Worm (Caenorhabditis elegans) whole organism, L3 larva: ENCODE measurements around the gene col-183.
A peak's percentile ranks its signal among the peaks of the same experiment; 100 is the strongest.

Experiments used
- R02D3.7 ChIP-seq: fragments of 150-350 bp; optimal IDR thresholded peaks from 2 replicates; lab custom pipeline; 2014; ENCODE audit warnings: missing biosample characterization, missing genetic modification characterization
- aly-2 ChIP-seq: fragments of 150-350 bp; optimal IDR thresholded peaks from 2 replicates; lab custom pipeline; 2014; ENCODE audit warnings: missing biosample characterization, missing genetic modification characterization
- ama-1 ChIP-seq: fragments of 150-350 bp; optimal IDR thresholded peaks from 2 replicates; lab custom pipeline; 2018
- ceh-16 ChIP-seq: sonication (generic microtip); optimal IDR thresholded peaks from 2 replicates; lab custom pipeline; 2017; ENCODE audit warnings: missing biosample characterization, missing genetic modification characterization
- ceh-82 ChIP-seq: fragments of 150-350 bp; optimal IDR thresholded peaks from 2 replicates; lab custom pipeline; 2014; ENCODE audit warnings: missing biosample characterization, missing genetic modification characterization
- ceh-9 ChIP-seq: sonication (generic microtip); optimal IDR thresholded peaks from 2 replicates; lab custom pipeline; 2018; ENCODE audit warnings: missing biosample characterization, missing genetic modification characterization
- daf-12 ChIP-seq: fragments of 150-350 bp; optimal IDR thresholded peaks from 2 replicates; lab custom pipeline; 2014; ENCODE audit warnings: missing biosample characterization, missing genetic modification reagents, missing genetic modification characterization
- egl-27 ChIP-seq: sonication (generic microtip); optimal IDR thresholded peaks from 4 replicates; lab custom pipeline; 2017; ENCODE audit warnings: missing biosample characterization, missing genetic modification reagents, missing genetic modification characterization
- egl-5 ChIP-seq: fragments of 150-350 bp; optimal IDR thresholded peaks from 2 replicates; lab custom pipeline; 2017; ENCODE audit warnings: missing biosample characterization, missing genetic modification reagents, missing genetic modification characterization, inconsistent platforms
- elt-1 ChIP-seq: fragments of 150-350 bp; optimal IDR thresholded peaks from 2 replicates; lab custom pipeline; 2014; ENCODE audit warnings: missing biosample characterization, missing genetic modification characterization
- elt-2 ChIP-seq: sonication (generic microtip); optimal IDR thresholded peaks from 2 replicates; lab custom pipeline; 2016; ENCODE audit warnings: missing genetic modification reagents, mild to moderate bottlenecking, missing genetic modification characterization, missing compliant biosample characterization
- elt-3 ChIP-seq, 3 experiments: fragments of 150-350 bp in 1 of 3; sonication (generic microtip) in 2 of 3; optimal IDR thresholded peaks; 2 replicates in 2 of 3; 4 replicates in 1 of 3; lab custom pipeline; 2014 to 2017; ENCODE audit warnings: missing biosample characterization in 3 of 3, missing genetic modification characterization in 3 of 3
- eor-1 ChIP-seq, 2 experiments: fragments of 150-350 bp; optimal IDR thresholded peaks; 2 replicates each; lab custom pipeline; 2014 to 2018; ENCODE audit warnings: missing biosample characterization in 2 of 2, missing genetic modification characterization in 2 of 2
- fkh-10 ChIP-seq: sonication (generic microtip); optimal IDR thresholded peaks from 2 replicates; lab custom pipeline; 2017; ENCODE audit warnings: missing biosample characterization, missing genetic modification reagents, missing genetic modification characterization
- fos-1 ChIP-seq: fragments of 150-350 bp; optimal IDR thresholded peaks from 2 replicates; lab custom pipeline; 2014; ENCODE audit warnings: missing biosample characterization, missing genetic modification characterization
- hmg-11 ChIP-seq: sonication (generic microtip); optimal IDR thresholded peaks from 2 replicates; lab custom pipeline; 2016; ENCODE audit warnings: missing genetic modification characterization, missing compliant biosample characterization
- jun-1 ChIP-seq: fragments of 150-350 bp; optimal IDR thresholded peaks from 2 replicates; lab custom pipeline; 2014; ENCODE audit warnings: missing biosample characterization, missing genetic modification reagents, missing genetic modification characterization
- lin-15B ChIP-seq: fragments of 150-350 bp; optimal IDR thresholded peaks from 2 replicates; lab custom pipeline; 2014; ENCODE audit warnings: missing biosample characterization, missing genetic modification characterization
- lin-39 ChIP-seq: fragments of 150-350 bp; optimal IDR thresholded peaks from 2 replicates; lab custom pipeline; 2018; ENCODE audit warnings: missing biosample characterization, missing genetic modification reagents, missing genetic modification characterization
- lsy-12 ChIP-seq: sonication (generic microtip); optimal IDR thresholded peaks from 2 replicates; lab custom pipeline; 2016; ENCODE audit warnings: mild to moderate bottlenecking, missing genetic modification characterization, missing compliant biosample characterization
- mml-1 ChIP-seq: fragments of 150-350 bp; sonication (generic microtip); optimal IDR thresholded peaks from 3 replicates; lab custom pipeline; 2014; ENCODE audit warnings: missing biosample characterization, missing genetic modification characterization
- nfya-1 ChIP-seq: sonication (generic microtip); optimal IDR thresholded peaks from 2 replicates; lab custom pipeline; 2017; ENCODE audit warnings: missing genetic modification characterization, mild to moderate bottlenecking, missing compliant biosample characterization, antibody characterized with exemption, moderate library complexity; ENCODE audit not compliant: insufficient read depth
- nhr-11 ChIP-seq: fragments of 150-350 bp; optimal IDR thresholded peaks from 2 replicates; lab custom pipeline; 2014; ENCODE audit warnings: missing biosample characterization, missing genetic modification characterization
- nhr-12 ChIP-seq: fragments of 150-350 bp; optimal IDR thresholded peaks from 2 replicates; lab custom pipeline; 2014; ENCODE audit warnings: missing biosample characterization, missing genetic modification characterization
- nhr-23 ChIP-seq: fragments of 150-350 bp; optimal IDR thresholded peaks from 2 replicates; lab custom pipeline; 2014; ENCODE audit warnings: missing biosample characterization, missing genetic modification reagents, missing genetic modification characterization
- nhr-25 ChIP-seq: sonication (generic microtip); optimal IDR thresholded peaks from 2 replicates; lab custom pipeline; 2017; ENCODE audit warnings: missing biosample characterization, missing genetic modification characterization
- nhr-28 ChIP-seq: fragments of 150-350 bp; optimal IDR thresholded peaks from 2 replicates; lab custom pipeline; 2014; ENCODE audit warnings: missing biosample characterization, missing genetic modification characterization
- nhr-43 ChIP-seq: sonication (generic microtip); optimal IDR thresholded peaks from 2 replicates; lab custom pipeline; 2016; ENCODE audit warnings: mild to moderate bottlenecking, missing genetic modification characterization, missing compliant biosample characterization; ENCODE audit not compliant: poor library complexity, severe bottlenecking
- nhr-67 ChIP-seq: fragments of 150-350 bp; optimal IDR thresholded peaks from 2 replicates; lab custom pipeline; 2014; ENCODE audit warnings: missing biosample characterization, missing genetic modification characterization
- nhr-77 ChIP-seq: fragments of 150-350 bp; optimal IDR thresholded peaks from 2 replicates; lab custom pipeline; 2014; ENCODE audit warnings: missing biosample characterization, missing genetic modification characterization
- pha-4 ChIP-seq: fragments of 150-350 bp; optimal IDR thresholded peaks from 2 replicates; lab custom pipeline; 2014; ENCODE audit warnings: missing biosample characterization, missing genetic modification reagents, missing genetic modification characterization
- pqm-1 ChIP-seq: fragments of 150-350 bp; optimal IDR thresholded peaks from 2 replicates; lab custom pipeline; 2017; ENCODE audit warnings: missing biosample characterization, missing genetic modification characterization, inconsistent platforms
- sea-2 ChIP-seq: fragments of 150-350 bp; sonication (generic microtip); optimal IDR thresholded peaks from 4 replicates; lab custom pipeline; 2014; ENCODE audit warnings: missing biosample characterization, missing genetic modification reagents, missing genetic modification characterization
- skn-1 ChIP-seq: fragments of 150-350 bp; optimal IDR thresholded peaks from 2 replicates; lab custom pipeline; 2014; ENCODE audit warnings: missing biosample characterization, missing genetic modification characterization
- tbx-2 ChIP-seq: sonication (generic microtip); optimal IDR thresholded peaks from 2 replicates; lab custom pipeline; 2016; ENCODE audit warnings: mild to moderate bottlenecking, missing genetic modification characterization, missing compliant biosample characterization
- unc-39 ChIP-seq: sonication (generic microtip); optimal IDR thresholded peaks from 4 replicates; lab custom pipeline; 2017; ENCODE audit warnings: missing biosample characterization, missing genetic modification characterization
- unc-62 ChIP-seq: fragments of 150-350 bp; sonication (generic microtip); optimal IDR thresholded peaks from 4 replicates; lab custom pipeline; 2014; ENCODE audit warnings: missing biosample characterization, missing genetic modification reagents, missing genetic modification characterization
- ztf-11 ChIP-seq: fragments of 150-350 bp; optimal IDR thresholded peaks from 2 replicates; lab custom pipeline; 2014; ENCODE audit warnings: missing biosample characterization, missing genetic modification characterization

Gene col-183

DNA sequence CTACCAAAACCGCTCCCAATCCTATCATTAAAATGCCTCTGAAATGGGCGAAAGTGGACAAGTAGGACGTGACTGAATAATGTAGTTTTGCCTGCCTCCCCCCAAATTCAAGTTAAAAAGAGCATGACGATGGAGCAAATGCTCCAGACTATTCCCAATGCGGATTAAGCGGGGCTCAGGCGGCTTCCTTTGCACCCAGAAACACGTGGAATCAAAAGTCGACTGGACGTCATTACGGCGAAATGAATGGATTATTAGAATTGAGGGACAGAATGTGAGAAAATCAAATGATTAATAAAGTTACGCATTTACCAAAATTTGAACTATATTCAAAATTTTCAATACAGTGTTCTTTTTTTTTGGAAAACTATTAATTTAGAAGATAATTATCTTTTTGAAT is 32.4 kb upstream of the col-183 start:
- TF ChIP-seq unc-62 (GFP tag; lab: Kevin White, UChicago): no peak
- no peak for TF ChIP-seq elt-3 (tag; optimal IDR thresholded peaks at IDR 0.05; lab: Kevin White, UChicago)
- TF ChIP-seq lin-15B (tag; lab: Kevin White, UChicago): no peak
- TF ChIP-seq lsy-12 (tag; lab: Kevin White, UChicago): no peak
- no peak for TF ChIP-seq mml-1 (tag; lab: Kevin White, UChicago)
- TF ChIP-seq fkh-10: no peak
- no peak for TF ChIP-seq ceh-9 (tag; lab: Kevin White, UChicago)
- TF ChIP-seq nhr-25 (tag; lab: Kevin White, UChicago): no peak
- no peak for TF ChIP-seq fos-1
- TF ChIP-seq nhr-43 (tag; lab: Kevin White, UChicago): no peak
- no peak for TF ChIP-seq pha-4 (tag; lab: Kevin White, UChicago)
- TF ChIP-seq nhr-67: no peak
- no peak for TF ChIP-seq nhr-12 (tag; lab: Kevin White, UChicago)
- no peak for TF ChIP-seq R02D3.7
- no peak for TF ChIP-seq tbx-2
- no peak for TF ChIP-seq pqm-1 (tag; lab: Kevin White, UChicago)

DNA sequence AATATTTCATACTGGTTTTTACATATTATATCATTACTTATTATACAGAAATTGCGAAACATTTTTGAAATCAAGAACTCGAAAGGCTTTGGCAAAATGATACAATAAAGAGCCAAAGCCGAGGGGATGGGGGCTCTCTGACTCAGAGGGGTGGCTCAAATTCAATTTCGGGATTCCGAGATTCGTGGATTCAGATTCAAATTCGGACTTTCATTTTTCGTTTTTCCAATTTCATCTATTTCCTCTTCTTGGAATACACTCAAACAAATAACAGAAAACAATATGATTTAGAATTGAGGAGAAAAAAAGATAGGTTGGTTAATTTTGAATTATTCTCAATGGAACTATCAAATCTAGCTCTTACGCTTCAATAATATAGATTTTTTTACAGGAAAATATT is 31.5 kb upstream of the col-183 start:
- peak; percentile 93 for TF ChIP-seq fkh-10
- TF ChIP-seq skn-1: no peak
- no peak for TF ChIP-seq eor-1 (tag; optimal IDR thresholded peaks at IDR 0.05; lab: Kevin White, UChicago)
- no peak for TF ChIP-seq ama-1 (lab: Kevin White, UChicago)
- TF ChIP-seq unc-39: no peak
- no peak for TF ChIP-seq mml-1 (tag; lab: Kevin White, UChicago)

DNA sequence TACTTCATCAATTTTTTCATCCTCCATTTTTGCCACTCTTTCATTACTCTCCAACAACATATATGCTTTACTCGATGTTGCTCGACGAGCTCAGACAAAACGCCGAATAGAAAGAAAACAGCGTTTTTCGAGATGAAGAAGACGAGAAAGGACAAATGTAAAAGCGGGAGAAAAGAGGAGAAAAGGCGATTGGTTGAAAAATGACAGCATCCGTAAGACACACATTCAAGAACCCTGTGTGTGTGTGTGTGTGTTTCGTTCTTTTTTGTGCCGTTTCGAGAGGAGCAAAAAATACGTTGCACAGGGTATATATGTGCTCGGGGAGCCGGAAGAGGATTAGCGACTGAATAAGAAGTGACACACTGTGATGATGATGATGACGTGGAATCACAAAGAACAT is 26.2 kb upstream of the col-183 start:
- TF ChIP-seq jun-1 (no peak), nhr-11 (tag; lab: Kevin White, UChicago) (no peak), hmg-11 (peak; percentile 19), lin-15B (tag; lab: Kevin White, UChicago) (no peak), unc-39 (no peak), lsy-12 (tag; lab: Kevin White, UChicago) (no peak), nhr-28 (tag; lab: Kevin White, UChicago) (no peak), egl-5 (tag; lab: Kevin White, UChicago) (no peak), lin-39 (tag; lab: Kevin White, UChicago) (peak; percentile 58), nhr-25 (tag; lab: Kevin White, UChicago) (no peak), ceh-16 (tag; lab: Kevin White, UChicago) (no peak), sea-2 (GFP tag; lab: Kevin White, UChicago) (no peak), ztf-11 (tag; lab: Kevin White, UChicago) (no peak), tbx-2 (no peak), aly-2 (no peak), unc-62 (GFP tag; lab: Kevin White, UChicago) (no peak), nfya-1 (peak; percentile 68), mml-1 (tag; lab: Kevin White, UChicago) (no peak), nhr-67 (no peak), fos-1 (no peak), ama-1 (lab: Kevin White, UChicago) (no peak), pqm-1 (tag; lab: Kevin White, UChicago) (no peak)
- TF ChIP-seq, all 47 proteins: peak for 3

DNA sequence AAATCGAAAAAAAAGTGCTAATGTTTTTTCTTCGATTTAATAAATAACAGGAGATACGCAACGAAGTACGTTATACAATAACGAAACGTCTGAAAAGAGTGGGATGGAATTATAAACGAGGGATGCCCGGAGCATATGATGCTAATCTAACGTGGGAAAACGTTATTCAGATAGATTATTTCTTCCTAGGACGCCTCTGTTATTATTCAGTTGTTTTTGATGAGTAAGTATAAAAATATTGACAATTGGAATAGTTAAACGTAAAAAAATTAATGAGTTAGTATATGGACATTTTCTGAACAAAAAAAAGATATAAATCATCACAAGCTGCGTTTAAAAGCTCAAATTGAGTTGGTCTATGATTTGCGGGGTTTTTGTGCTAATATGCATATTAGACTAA is 17.2 kb upstream of the col-183 start, which contains the start of gene srd-51:
srd-51 (minus strand) TSS at position 101 of the 400 bp plus-strand sequence.
- no peak for TF ChIP-seq nhr-43 (tag; lab: Kevin White, UChicago)
- TF ChIP-seq unc-62 (GFP tag; lab: Kevin White, UChicago): no peak
- no peak for TF ChIP-seq ceh-82
- TF ChIP-seq elt-2 (tag; lab: Kevin White, UChicago): no peak
- TF ChIP-seq egl-27 (tag; lab: Kevin White, UChicago): no peak
- TF ChIP-seq daf-12 (tag; lab: Kevin White, UChicago): no peak
- TF ChIP-seq nhr-77 (tag; lab: Kevin White, UChicago): no peak
- TF ChIP-seq unc-39: no peak
- TF ChIP-seq nhr-23 (tag; lab: Kevin White, UChicago): no peak
- no peak for TF ChIP-seq elt-1 (tag; lab: Kevin White, UChicago)
